Worm (Caenorhabditis elegans) whole organism, early embryonic: ENCODE data around the gene K08D8.1.
"Not testable (repeated sequence)": the region's sequence is repeated elsewhere in the genome, so short reads cannot be mapped to it uniquely, and the experiment has no call there.

Experiments used
- B0310.2 ChIP-seq: sonication (generic microtip); optimal IDR thresholded peaks from 2 replicates; lab custom pipeline; 2016; ENCODE audit warnings: mild to moderate bottlenecking, missing genetic modification characterization, missing compliant biosample characterization
- F13C5.2 ChIP-seq: sonication (generic microtip); optimal IDR thresholded peaks from 2 replicates; lab custom pipeline; 2017; ENCODE audit warnings: mild to moderate bottlenecking, missing genetic modification characterization, inconsistent platforms, missing compliant biosample characterization
- aly-1 ChIP-seq: sonication (generic microtip); optimal IDR thresholded peaks from 2 replicates; lab custom pipeline; 2016; ENCODE audit warnings: missing genetic modification characterization, missing compliant biosample characterization
- ama-1 ChIP-seq: fragments of 150-350 bp; optimal IDR thresholded peaks from 2 replicates; lab custom pipeline; 2014
- ceh-13 ChIP-seq: fragments of 200-800 bp; sonication (Bioruptor generic); optimal IDR thresholded peaks from 2 replicates; lab custom pipeline; 2018; ENCODE audit warnings: mild to moderate bottlenecking, missing genetic modification characterization, missing compliant biosample characterization
- ceh-36 ChIP-seq: sonication (generic microtip); optimal IDR thresholded peaks from 2 replicates; lab custom pipeline; 2016; ENCODE audit warnings: missing genetic modification characterization, inconsistent platforms, missing compliant biosample characterization
- ets-7 ChIP-seq: sonication (generic microtip); optimal IDR thresholded peaks from 2 replicates; lab custom pipeline; 2016; ENCODE audit warnings: missing genotype, missing genetic modification characterization, missing compliant biosample characterization
- flt-1 ChIP-seq: fragments of 200-800 bp; sonication (Bioruptor generic); IDR thresholded peaks from 2 replicates; pipeline ENCODE4 v1.3.6; 2022; ENCODE audit warnings: missing genetic modification characterization, missing compliant biosample characterization
- hmbx-1 ChIP-seq: sonication (generic microtip); optimal IDR thresholded peaks from 2 replicates; lab custom pipeline; 2016; ENCODE audit warnings: mild to moderate bottlenecking, missing genetic modification characterization, missing compliant biosample characterization
- hmg-4 ChIP-seq: fragments of 200-800 bp; sonication (Bioruptor generic); optimal IDR thresholded peaks from 2 replicates; lab custom pipeline; 2018; ENCODE audit warnings: mild to moderate bottlenecking, missing genetic modification characterization, missing compliant biosample characterization
- hnd-1 ChIP-seq: sonication (generic microtip); optimal IDR thresholded peaks from 2 replicates; lab custom pipeline; 2016; ENCODE audit warnings: missing genetic modification characterization, missing compliant biosample characterization
- pes-1 ChIP-seq: fragments of 200-800 bp; sonication (Bioruptor generic); IDR thresholded peaks from 2 replicates; pipeline ENCODE4 v1.3.6; 2022; ENCODE audit warnings: missing genetic modification reagents, missing genetic modification characterization, missing compliant biosample characterization
- scrt-1 ChIP-seq: fragments of 200-800 bp; sonication (Bioruptor generic); IDR thresholded peaks from 2 replicates; pipeline ENCODE4 v1.3.6; 2022; ENCODE audit warnings: missing genetic modification characterization, missing compliant biosample characterization
- sea-1 ChIP-seq: fragments of 200-800 bp; sonication (Bioruptor generic); conservative IDR thresholded peaks from 2 replicates; pipeline ENCODE4 v1.3.6; 2022; ENCODE audit warnings: missing genetic modification characterization, missing compliant biosample characterization
- tbx-11 ChIP-seq: fragments of 200-800 bp; sonication (Bioruptor generic); IDR thresholded peaks from 2 replicates; pipeline ENCODE4 v1.3.6; 2022; ENCODE audit warnings: missing genetic modification characterization, missing compliant biosample characterization
- tbx-37 ChIP-seq: fragments of 200-800 bp; sonication (Bioruptor generic); conservative IDR thresholded peaks from 2 replicates; pipeline ENCODE4 v1.3.6; 2022; ENCODE audit warnings: missing genetic modification reagents, missing genetic modification characterization, missing compliant biosample characterization
- tra-4 ChIP-seq: sonication (generic microtip); optimal IDR thresholded peaks from 2 replicates; lab custom pipeline; 2017; ENCODE audit warnings: missing genetic modification characterization, missing compliant biosample characterization

K08D8.1 gene

ce11 chrIV:12855248-12855647, 37.0 kb upstream of the K08D8.1 start, which contains the start of gene nstp-5:
TSS of gene nstp-5 (plus strand) at chrIV:12855548.
- TF ChIP-seq sea-1 (GFP tag; lab: Robert Waterston, UW) (no peak), ceh-13 (no peak), tbx-37 (no peak), flt-1 (GFP tag; lab: Robert Waterston, UW) (no peak), tbx-11 (GFP tag; lab: Robert Waterston, UW) (no peak), hmg-4 (GFP tag; lab: Kevin White, UChicago) (no peak), scrt-1 (no peak), tra-4 (tag; lab: Kevin White, UChicago) (no peak)

ce11 chrIV:12859797-12860196, 32.5 kb upstream of the K08D8.1 start, which contains the start of gene gcy-18:
TSS of gene gcy-18 (plus strand) at chrIV:12860097.
- TF ChIP-seq hmg-4 (GFP tag; lab: Kevin White, UChicago) (no peak), ceh-36 (tag; lab: Kevin White, UChicago) (no peak), ama-1 (no peak), tbx-11 (GFP tag; lab: Robert Waterston, UW) (no peak), ets-7 (no peak), ceh-13 (no peak), hnd-1 (tag; lab: Kevin White, UChicago) (no peak), scrt-1 (no peak)

- TF ChIP-seq hmbx-1: no peak
- TF ChIP-seq ceh-13: no peak
- TF ChIP-seq tbx-37: no peak
- no peak for TF ChIP-seq hnd-1 (tag; lab: Kevin White, UChicago)
- no peak for TF ChIP-seq hmg-4 (GFP tag; lab: Kevin White, UChicago)
Measured at ce11 chrIV:12865884-12866283, 26.4 kb upstream of the K08D8.1 start, which contains the start of gene clec-186. TSS of gene clec-186 (plus strand) at chrIV:12866109.

ce11 chrIV:12869383-12869782, 22.9 kb upstream of the K08D8.1 start:
- no peak for TF ChIP-seq pes-1 (GFP tag; lab: Robert Waterston, UW)
- TF ChIP-seq hnd-1 (tag; lab: Kevin White, UChicago): no peak
- no peak for TF ChIP-seq flt-1 (GFP tag; lab: Robert Waterston, UW)
- no peak for TF ChIP-seq hmbx-1
- no peak for TF ChIP-seq sea-1 (GFP tag; lab: Robert Waterston, UW)

ce11 chrIV:12869812-12870211, 22.5 kb upstream of the K08D8.1 start:
- no peak for TF ChIP-seq ama-1
- TF ChIP-seq hnd-1 (tag; lab: Kevin White, UChicago): no peak
- TF ChIP-seq sea-1 (GFP tag; lab: Robert Waterston, UW): no peak
- no peak for TF ChIP-seq tbx-37
- no peak for TF ChIP-seq F13C5.2 (tag; lab: Kevin White, UChicago)
- TF ChIP-seq scrt-1: no peak
- TF ChIP-seq tra-4 (tag; lab: Kevin White, UChicago): no peak
- no peak for TF ChIP-seq ceh-13
- no peak for TF ChIP-seq hmbx-1

- TF ChIP-seq F13C5.2 (tag; lab: Kevin White, UChicago) (no peak), sea-1 (GFP tag; lab: Robert Waterston, UW) (no peak), hnd-1 (tag; lab: Kevin White, UChicago) (no peak), hmg-4 (GFP tag; lab: Kevin White, UChicago) (no peak), tbx-11 (GFP tag; lab: Robert Waterston, UW) (no peak), ets-7 (no peak), ama-1 (no peak), flt-1 (GFP tag; lab: Robert Waterston, UW) (no peak), ceh-13 (no peak), pes-1 (GFP tag; lab: Robert Waterston, UW) (no peak), aly-1 (tag; lab: Kevin White, UChicago) (no peak), tra-4 (tag; lab: Kevin White, UChicago) (no peak), hmbx-1 (no peak), B0310.2 (no peak)
Measured at ce11 chrIV:12870315-12870714, 22.0 kb upstream of the K08D8.1 start.

ce11 chrIV:12871445-12871947, 20.8 kb upstream of the K08D8.1 start, which contains the start of gene clec-187:
TSS of gene clec-187 (minus strand) at chrIV:12871495.
- TF ChIP-seq tbx-11 (GFP tag; lab: Robert Waterston, UW) (no peak), tbx-37 (no peak), flt-1 (GFP tag; lab: Robert Waterston, UW) (no peak), hmg-4 (GFP tag; lab: Kevin White, UChicago) (no peak), ceh-13 (no peak), tra-4 (tag; lab: Kevin White, UChicago) (no peak), scrt-1 (no peak), hmbx-1 (no peak), B0310.2 (no peak), pes-1 (GFP tag; lab: Robert Waterston, UW) (no peak), ets-7 (no peak), sea-1 (GFP tag; lab: Robert Waterston, UW) (no peak), ama-1 (no peak), ceh-36 (tag; lab: Kevin White, UChicago) (no peak), hnd-1 (tag; lab: Kevin White, UChicago) (no peak), F13C5.2 (tag; lab: Kevin White, UChicago) (no peak), aly-1 (tag; lab: Kevin White, UChicago) (no peak)

- not testable (repeated sequence) for TF ChIP-seq hmg-4 (GFP tag; lab: Kevin White, UChicago); ceh-13; flt-1 (GFP tag; lab: Robert Waterston, UW)
Measured at ce11 chrIV:12875260-12875659, 17.0 kb upstream of the K08D8.1 start, which contains the start of gene ZK896.1. TSS of gene ZK896.1 (minus strand) at chrIV:12875360.
